Worm (Caenorhabditis elegans): ENCODE data around the gene C01G12.7.

DNA sequence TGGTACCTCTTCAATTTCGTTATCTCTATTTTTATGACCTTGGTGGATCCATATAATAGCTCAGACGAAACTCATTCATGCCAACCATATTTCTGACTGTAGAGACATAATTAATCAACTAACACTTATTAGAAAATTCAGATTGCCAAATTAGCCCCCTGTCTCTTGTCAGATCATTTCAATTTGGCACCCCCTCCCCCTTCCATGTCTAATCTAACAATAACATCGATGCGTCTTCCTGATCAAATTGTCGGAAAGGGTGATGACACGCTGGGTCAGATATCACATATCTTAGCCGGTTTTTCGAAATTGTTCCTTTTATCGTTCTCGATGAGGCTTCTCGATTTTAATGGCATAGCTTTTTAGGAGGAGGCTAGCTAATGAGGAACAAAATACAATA lies 19.6 kb upstream of the C01G12.7 start:
- TF ChIP-seq him-1 (tag; optimal IDR thresholded peaks at IDR 0.05) (no peak), dao-5 (tag; optimal IDR thresholded peaks at IDR 0.05) (no peak)

All from whole organism, L4/young adult.